Worm (Caenorhabditis elegans) whole organism, L1 larva: Measurements from ENCODE around the gene pha-1.

Experiments used
- blmp-1 ChIP-seq: fragments of 150-350 bp; optimal IDR thresholded peaks from 2 replicates; lab custom pipeline; 2014; ENCODE audit warnings: missing biosample characterization, missing genetic modification characterization
- dpl-1 ChIP-seq, 3 experiments: fragments of 150-350 bp in 2 of 3; sonication (generic microtip) in 1 of 3; optimal IDR thresholded peaks; 2 replicates each; lab custom pipeline; 2014 to 2017; ENCODE audit warnings: missing biosample characterization in 3 of 3, missing genetic modification characterization in 3 of 3, missing genetic modification reagents in 3 of 3
- fkh-4 ChIP-seq: sonication (generic microtip); optimal IDR thresholded peaks from 2 replicates; lab custom pipeline; 2016; ENCODE audit warnings: missing compliant biosample characterization, missing genetic modification characterization, borderline replicate concordance
- lin-13 ChIP-seq: fragments of 150-350 bp; optimal IDR thresholded peaks from 2 replicates; lab custom pipeline; 2014; ENCODE audit warnings: missing biosample characterization, missing genetic modification reagents, missing genetic modification characterization
- nhr-11 ChIP-seq: fragments of 150-350 bp; optimal IDR thresholded peaks from 2 replicates; lab custom pipeline; 2014; ENCODE audit warnings: missing biosample characterization, missing genetic modification characterization
- nhr-12 ChIP-seq: sonication (generic microtip); optimal IDR thresholded peaks from 2 replicates; lab custom pipeline; 2017; ENCODE audit warnings: missing biosample characterization, missing genetic modification characterization
- nhr-71 ChIP-seq: sonication (generic microtip); optimal IDR thresholded peaks from 2 replicates; lab custom pipeline; 2016; ENCODE audit warnings: mild to moderate bottlenecking, missing genetic modification characterization, moderate library complexity, missing compliant biosample characterization
- nhr-77 ChIP-seq: fragments of 150-350 bp; optimal IDR thresholded peaks from 2 replicates; lab custom pipeline; 2014; ENCODE audit warnings: missing biosample characterization, missing genetic modification characterization
- nhr-90 ChIP-seq: sonication (generic microtip); optimal IDR thresholded peaks from 2 replicates; lab custom pipeline; 2016; ENCODE audit warnings: mild to moderate bottlenecking, missing genetic modification characterization, missing compliant biosample characterization; ENCODE audit not compliant: poor library complexity
- ztf-11 ChIP-seq, 2 experiments: sonication (generic microtip); optimal IDR thresholded peaks; 2 replicates each; lab custom pipeline; 2016 to 2017; ENCODE audit warnings: missing genetic modification characterization in 2 of 2, missing biosample characterization in 1 of 2, missing compliant biosample characterization in 1 of 2
- ztf-4 ChIP-seq: fragments of 150-350 bp; optimal IDR thresholded peaks from 2 replicates; lab custom pipeline; 2014; ENCODE audit warnings: missing biosample characterization, missing genetic modification characterization

ce11 chrIII:11101246-11101645 lies 30.3 kb upstream of the pha-1 start:
- no peak for TF ChIP-seq nhr-71
- TF ChIP-seq ztf-11 (tag; optimal IDR thresholded peaks at IDR 0.05; lab: Kevin White, UChicago): no peak
- TF ChIP-seq nhr-12 (tag; lab: Kevin White, UChicago): no peak
- TF ChIP-seq ztf-4 (tag; lab: Kevin White, UChicago): no peak
- no peak for TF ChIP-seq nhr-11
- TF ChIP-seq fkh-4 (tag; lab: Kevin White, UChicago): no peak
- TF ChIP-seq nhr-77 (tag; lab: Kevin White, UChicago): no peak
- no peak for TF ChIP-seq dpl-1 (GFP tag; optimal IDR thresholded peaks at IDR 0.05; lab: Kevin White, UChicago)
- TF ChIP-seq lin-13: no peak
- no peak for TF ChIP-seq nhr-90
- TF ChIP-seq blmp-1 (tag; lab: Kevin White, UChicago): no peak
